Fruit fly (Drosophila melanogaster): Measurements from ENCODE around the gene Eato.
A peak's percentile ranks its signal among the peaks of the same experiment; 100 is the strongest.

Gene Eato

dm6 chr2L:13780109-13780947 lies 3.6 kb upstream of the Eato start, which contains the start of the genes CG9008 and p38b (continued):
- TF ChIP-seq br (GFP tag; optimal IDR thresholded peaks at IDR 0.05) (peak; percentile 42), CG9705 (GFP tag; optimal IDR thresholded peaks at IDR 0.05) (peak; percentile 65), Rel (GFP tag; optimal IDR thresholded peaks at IDR 0.05) (peak; percentile 23), Rel (tag; optimal IDR thresholded peaks at IDR 0.05) (peak; percentile 8), woc (GFP tag; optimal IDR thresholded peaks at IDR 0.05) (peak; percentile 86), Myc (optimal IDR thresholded peaks at IDR 0.05) (no peak), foxo (GFP tag; optimal IDR thresholded peaks at IDR 0.05) (peak in 1 of 2 experiments; percentile 87)

- no peak for TF ChIP-seq Hnf4 (GFP tag; optimal IDR thresholded peaks at IDR 0.05)
- no peak for TF ChIP-seq rgr (GFP tag; optimal IDR thresholded peaks at IDR 0.05)
- no peak for TF ChIP-seq Hr83 (GFP tag; optimal IDR thresholded peaks at IDR 0.05; ENCODE audit: poor library complexity, severe bottlenecking)
- TF ChIP-seq Sp1 (GFP tag; optimal IDR thresholded peaks at IDR 0.05): no peak
- no peak for TF ChIP-seq N (GFP tag; optimal IDR thresholded peaks at IDR 0.05)
- TF ChIP-seq jim (GFP tag; optimal IDR thresholded peaks at IDR 0.05): no peak
- TF ChIP-seq Rel (GFP tag; optimal IDR thresholded peaks at IDR 0.05): no peak
- TF ChIP-seq Rel (tag; optimal IDR thresholded peaks at IDR 0.05): peak; percentile 99
- no peak for TF ChIP-seq dmrt93B (GFP tag; optimal IDR thresholded peaks at IDR 0.05)
- TF ChIP-seq h (GFP tag; optimal IDR thresholded peaks at IDR 0.05): peak; percentile 44
- no peak for TF ChIP-seq tai (GFP tag; optimal IDR thresholded peaks at IDR 0.05)
- no peak for TF ChIP-seq woc (GFP tag; optimal IDR thresholded peaks at IDR 0.05)
- TF ChIP-seq psq (GFP tag; optimal IDR thresholded peaks at IDR 0.05): no peak
These were observed 334 bp downstream of the Eato start, which contains the start of gene CG16890 for dm6 chr2L:13784155-13784681. CG16890 (minus strand) TSS chr2L:13784338.

dm6 chr2L:13790715-13791114 lies 6.8 kb downstream of the Eato start, which contains the start of gene CG16863:
CG16863 (plus strand) TSS chr2L:13790959.
- TF ChIP-seq Mio (GFP tag; optimal IDR thresholded peaks at IDR 0.05): no peak
- TF ChIP-seq Rel (GFP tag; optimal IDR thresholded peaks at IDR 0.05): no peak
- TF ChIP-seq Rel (tag; optimal IDR thresholded peaks at IDR 0.05): peak; percentile 54

- no peak for TF ChIP-seq Rel (GFP tag; optimal IDR thresholded peaks at IDR 0.05)
- TF ChIP-seq Rel (tag; optimal IDR thresholded peaks at IDR 0.05): peak; percentile 47
- TF ChIP-seq Hnf4 (GFP tag; optimal IDR thresholded peaks at IDR 0.05): no peak
- no peak for TF ChIP-seq Jra (GFP tag; optimal IDR thresholded peaks at IDR 0.05)
- TF ChIP-seq OdsH (GFP tag; optimal IDR thresholded peaks at IDR 0.05): no peak
- TF ChIP-seq rgr (GFP tag; optimal IDR thresholded peaks at IDR 0.05): no peak
- no peak for TF ChIP-seq usp (GFP tag; optimal IDR thresholded peaks at IDR 0.05)
- no peak for TF ChIP-seq woc (GFP tag; optimal IDR thresholded peaks at IDR 0.05)
- no peak for TF ChIP-seq ey (GFP tag; optimal IDR thresholded peaks at IDR 0.05)
These were observed 9.5 kb downstream of the Eato start, which contains the start of gene Sec71 for dm6 chr2L:13793405-13793804. Sec71 (plus strand) TSS chr2L:13793521.

dm6 chr2L:13801166-13801565 lies 17.3 kb downstream of the Eato start:
- TF ChIP-seq GATAd (GFP tag; optimal IDR thresholded peaks at IDR 0.05) (no peak), HLH106 (tag; optimal IDR thresholded peaks at IDR 0.05) (no peak), dmrt93B (GFP tag; optimal IDR thresholded peaks at IDR 0.05) (no peak), Myc (optimal IDR thresholded peaks at IDR 0.05) (no peak)

- TF ChIP-seq HLH106 (tag; optimal IDR thresholded peaks at IDR 0.05) (no peak), Hr83 (GFP tag; optimal IDR thresholded peaks at IDR 0.05; ENCODE audit: poor library complexity, severe bottlenecking) (no peak), Hnf4 (GFP tag; optimal IDR thresholded peaks at IDR 0.05) (no peak)
These were observed 18.3 kb downstream of the Eato start for dm6 chr2L:13802075-13802639.

dm6 chr2L:13803032-13803661 lies 19.3 kb downstream of the Eato start, which contains the start of gene CAH1:
CAH1 (plus strand) TSS chr2L:13803626.
- no peak for TF ChIP-seq Abd-B (GFP tag; optimal IDR thresholded peaks at IDR 0.05)
- no peak for TF ChIP-seq woc (GFP tag; optimal IDR thresholded peaks at IDR 0.05)
- no peak for TF ChIP-seq Myc (optimal IDR thresholded peaks at IDR 0.05)
- TF ChIP-seq GATAd (GFP tag; optimal IDR thresholded peaks at IDR 0.05): no peak
- no peak for TF ChIP-seq brk (GFP tag; optimal IDR thresholded peaks at IDR 0.05)
- no peak for TF ChIP-seq foxo (GFP tag; optimal IDR thresholded peaks at IDR 0.05)
- TF ChIP-seq HLH106 (tag; optimal IDR thresholded peaks at IDR 0.05): no peak
- TF ChIP-seq usp (GFP tag; optimal IDR thresholded peaks at IDR 0.05): no peak
- no peak for TF ChIP-seq dl (GFP tag; optimal IDR thresholded peaks at IDR 0.05; ENCODE audit: insufficient read depth in 1 of 2, partially characterized antibody in 2 of 2)
- no peak for TF ChIP-seq jim (GFP tag; optimal IDR thresholded peaks at IDR 0.05)
- no peak for TF ChIP-seq sv (GFP tag; optimal IDR thresholded peaks at IDR 0.05)
- no peak for TF ChIP-seq psq (GFP tag; optimal IDR thresholded peaks at IDR 0.05)
- TF ChIP-seq Rel (GFP tag; optimal IDR thresholded peaks at IDR 0.05): no peak
- TF ChIP-seq Rel (tag; optimal IDR thresholded peaks at IDR 0.05): no peak
- TF ChIP-seq Hnf4 (GFP tag; optimal IDR thresholded peaks at IDR 0.05): no peak
- TF ChIP-seq fru (GFP tag; optimal IDR thresholded peaks at IDR 0.05): no peak
- TF ChIP-seq Dfd (GFP tag; optimal IDR thresholded peaks at IDR 0.05): no peak
